Fruit fly (Drosophila melanogaster): ENCODE measurements around the gene ppk10.

dm6 chr2L:10428528-10428927, 23.7 kb downstream of the ppk10 start, which contains the start of gene CG5188:
- TF ChIP-seq peb (GFP tag; IDR thresholded peaks at IDR 0.05) (no peak), Pdp1 (GFP tag; optimal IDR thresholded peaks at IDR 0.05) (peak in 1 of 2 experiments; percentile 98), mam (GFP tag; optimal IDR thresholded peaks at IDR 0.05) (peak; percentile 44), corto (GFP tag; optimal IDR thresholded peaks at IDR 0.05) (no peak)

All from whole organism, embryonic.